Worm (Caenorhabditis elegans): Measurements from ENCODE around the gene Y54G2A.76.

DNA sequence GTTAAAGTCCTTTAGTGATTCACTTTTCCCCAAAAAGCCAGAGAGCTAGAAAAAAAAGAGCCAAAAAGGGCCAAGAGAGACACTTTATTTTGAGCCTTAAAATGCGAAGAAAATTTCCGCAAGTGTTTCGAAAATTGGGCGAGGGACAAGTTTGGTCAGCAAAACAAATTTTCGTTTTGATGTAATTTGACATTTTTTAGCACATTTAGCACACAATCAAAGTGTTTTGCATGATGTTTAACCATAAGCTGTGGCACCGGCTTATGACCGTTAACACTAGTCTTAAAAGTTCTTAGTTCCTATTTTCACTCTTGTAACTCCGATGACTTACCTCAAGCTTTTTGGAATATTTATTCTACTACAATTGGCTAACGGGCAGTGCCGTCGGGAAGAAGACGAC, 11.2 kb downstream of the Y54G2A.76 start, which contains the start of gene Y54G2A.37:
- TF ChIP-seq ztf-4 (tag; optimal IDR thresholded peaks at IDR 0.05) = no peak
- TF ChIP-seq mep-1 (tag; optimal IDR thresholded peaks at IDR 0.05) = no peak
- TF ChIP-seq xbp-1 (tag; optimal IDR thresholded peaks at IDR 0.05) = no peak
- TF ChIP-seq nhr-237 (tag; optimal IDR thresholded peaks at IDR 0.05) = no peak
